Fruit fly (Drosophila melanogaster) whole organism, embryonic: ENCODE data around the gene CG13601.

Experiments
- Aef1 ChIP-seq: fragments of 200-800 bp; sonication (Bioruptor generic); IDR thresholded peaks from 3 replicates; pipeline ENCODE4 v1.3.6; 2022; ENCODE audit warnings: missing biosample characterization, missing genetic modification characterization
- Atf6 ChIP-seq: fragments of 200-800 bp; sonication (Bioruptor generic); IDR thresholded peaks from 2 replicates; pipeline ENCODE4 v1.3.6; 2022; ENCODE audit warnings: missing biosample characterization, missing genetic modification characterization
- CG10366 ChIP-seq: fragments of 200-800 bp; sonication (Bioruptor generic); IDR thresholded peaks from 2 replicates; pipeline ENCODE4 v1.3.6; 2022; ENCODE audit warnings: missing biosample characterization, missing genetic modification characterization
- CG11504 ChIP-seq: fragments of 200-800 bp; sonication (Bioruptor generic); optimal IDR thresholded peaks from 3 replicates; lab custom pipeline; 2019; ENCODE audit warnings: missing biosample characterization, mild to moderate bottlenecking, missing genetic modification characterization, moderate library complexity
- CG11723 ChIP-seq: fragments of 200-800 bp; sonication (Bioruptor generic); optimal IDR thresholded peaks from 2 replicates; lab custom pipeline; 2017; ENCODE audit warnings: missing biosample characterization, mild to moderate bottlenecking, missing genetic modification characterization
- CG12071 ChIP-seq: fragments of 200-800 bp; sonication (Bioruptor generic); optimal IDR thresholded peaks from 3 replicates; lab custom pipeline; 2018; ENCODE audit warnings: missing biosample characterization, mild to moderate bottlenecking, missing genetic modification characterization
- CG12659 ChIP-seq: fragments of 200-800 bp; sonication (Bioruptor generic); optimal IDR thresholded peaks from 3 replicates; lab custom pipeline; 2017; ENCODE audit warnings: mild to moderate bottlenecking, missing biosample characterization, missing genetic modification reagents, missing genetic modification characterization
- CG15269 ChIP-seq: fragments of 200-800 bp; sonication (Bioruptor generic); optimal IDR thresholded peaks from 2 replicates; lab custom pipeline; 2018; ENCODE audit warnings: missing biosample characterization, mild to moderate bottlenecking, missing genetic modification characterization, moderate library complexity
- CG1529 ChIP-seq: fragments of 200-800 bp; sonication (Bioruptor generic); optimal IDR thresholded peaks from 3 replicates; lab custom pipeline; 2018; ENCODE audit warnings: missing biosample characterization, missing genetic modification characterization
- CG16779 ChIP-seq: fragments of 200-800 bp; sonication (Bioruptor generic); IDR thresholded peaks from 2 replicates; pipeline ENCODE4 v1.3.6; 2022; ENCODE audit warnings: missing biosample characterization, missing genetic modification characterization
- CG1832 ChIP-seq: fragments of 200-800 bp; sonication (Bioruptor generic); optimal IDR thresholded peaks from 2 replicates; lab custom pipeline; 2017; ENCODE audit warnings: missing biosample characterization, mild to moderate bottlenecking, missing genetic modification characterization, inconsistent platforms
- CG33213 ChIP-seq: fragments of 200-800 bp; sonication (Bioruptor generic); optimal IDR thresholded peaks from 3 replicates; lab custom pipeline; 2016; ENCODE audit warnings: missing biosample characterization, missing genetic modification characterization
- CG3407 ChIP-seq: fragments of 200-800 bp; sonication (Bioruptor generic); optimal IDR thresholded peaks from 2 replicates; lab custom pipeline; 2018; ENCODE audit warnings: missing biosample characterization, mild to moderate bottlenecking, missing genetic modification characterization
- CG34422 ChIP-seq: fragments of 200-800 bp; sonication (Bioruptor generic); IDR thresholded peaks from 3 replicates; pipeline ENCODE4 v1.3.6; 2022; ENCODE audit warnings: missing biosample characterization, missing genetic modification characterization
- CG4820 ChIP-seq: fragments of 200-800 bp; sonication (Bioruptor generic); optimal IDR thresholded peaks from 3 replicates; lab custom pipeline; 2016; ENCODE audit warnings: missing biosample characterization, missing genetic modification characterization
- CG6654 ChIP-seq: fragments of 200-800 bp; sonication (Bioruptor generic); optimal IDR thresholded peaks from 2 replicates; lab custom pipeline; 2017; ENCODE audit warnings: missing biosample characterization, mild to moderate bottlenecking, missing genetic modification characterization
- CG9932 ChIP-seq: fragments of 200-800 bp; sonication (Bioruptor generic); IDR thresholded peaks from 2 replicates; pipeline ENCODE4 v1.3.6; 2022; ENCODE audit warnings: missing biosample characterization, missing genetic modification characterization
- CoRest ChIP-seq: fragments of 200-800 bp; sonication (Bioruptor generic); optimal IDR thresholded peaks from 3 replicates; lab custom pipeline; 2018; ENCODE audit warnings: missing biosample characterization, mild to moderate bottlenecking, missing genetic modification characterization, moderate library complexity
- E2f1 ChIP-seq: fragments of 200-800 bp; sonication (Bioruptor generic); IDR thresholded peaks from 2 replicates; pipeline ENCODE4 v1.3.6; 2022; ENCODE audit warnings: missing biosample characterization, missing genetic modification characterization
- HLHmδ ChIP-seq: fragments of 200-800 bp; sonication (Bioruptor generic); optimal IDR thresholded peaks from 2 replicates; lab custom pipeline; 2018; ENCODE audit warnings: missing biosample characterization, mild to moderate bottlenecking, missing genetic modification characterization, moderate library complexity
- Hand ChIP-seq: fragments of 200-800 bp; sonication (Bioruptor generic); optimal IDR thresholded peaks from 2 replicates; lab custom pipeline; 2017; ENCODE audit warnings: mild to moderate bottlenecking, missing biosample characterization, missing genetic modification reagents, missing genetic modification characterization
- Hmr ChIP-seq: fragments of 200-800 bp; sonication (Bioruptor generic); optimal IDR thresholded peaks from 3 replicates; lab custom pipeline; 2017; ENCODE audit warnings: mild to moderate bottlenecking, missing biosample characterization, missing genetic modification reagents, missing genetic modification characterization
- MBD-R2 ChIP-seq: fragments of 200-800 bp; sonication (Bioruptor generic); IDR thresholded peaks from 2 replicates; pipeline ENCODE4 v1.3.6; 2022; ENCODE audit warnings: missing biosample characterization, missing genetic modification characterization
- MESR4 ChIP-seq: fragments of 200-800 bp; sonication (Bioruptor generic); optimal IDR thresholded peaks from 2 replicates; lab custom pipeline; 2018; ENCODE audit warnings: missing biosample characterization, mild to moderate bottlenecking, missing genetic modification characterization, moderate library complexity
- Mad ChIP-seq: fragments of 200-800 bp; sonication (Bioruptor generic); optimal IDR thresholded peaks from 2 replicates; lab custom pipeline; 2016; ENCODE audit warnings: missing biosample characterization, missing genetic modification characterization
- Meics ChIP-seq: fragments of 200-800 bp; sonication (Bioruptor generic); optimal IDR thresholded peaks from 2 replicates; lab custom pipeline; 2017; ENCODE audit warnings: missing biosample characterization, mild to moderate bottlenecking, missing genetic modification characterization
- Spps ChIP-seq: fragments of 200-800 bp; sonication (Bioruptor generic); optimal IDR thresholded peaks from 2 replicates; lab custom pipeline; 2018; ENCODE audit warnings: missing biosample characterization, mild to moderate bottlenecking, missing genetic modification characterization
- Sry-β ChIP-seq: fragments of 200-800 bp; sonication (Bioruptor generic); optimal IDR thresholded peaks from 2 replicates; lab custom pipeline; 2018; ENCODE audit warnings: missing biosample characterization, mild to moderate bottlenecking, missing genetic modification characterization, moderate library complexity
- abd-A ChIP-seq: fragments of 200-800 bp; sonication (Bioruptor generic); optimal IDR thresholded peaks from 3 replicates; lab custom pipeline; 2019; ENCODE audit warnings: missing biosample characterization, mild to moderate bottlenecking, missing genetic modification characterization, moderate library complexity
- ara ChIP-seq: fragments of 200-800 bp; sonication (Bioruptor generic); IDR thresholded peaks from 2 replicates; pipeline ENCODE4 v1.3.6; 2022; ENCODE audit warnings: missing biosample characterization, missing genetic modification characterization
- bcd ChIP-seq: fragments of 200-800 bp; sonication (Bioruptor generic); optimal IDR thresholded peaks from 2 replicates; lab custom pipeline; 2017; ENCODE audit warnings: missing biosample characterization, mild to moderate bottlenecking, missing genetic modification characterization
- cad ChIP-seq: fragments of >200 bp; optimal IDR thresholded peaks from 2 replicates; lab custom pipeline; 2017; ENCODE audit warnings: missing biosample characterization, missing genetic modification characterization
- cg ChIP-seq: fragments of 200-800 bp; sonication (Bioruptor generic); optimal IDR thresholded peaks from 3 replicates; lab custom pipeline; 2019; ENCODE audit warnings: missing biosample characterization, mild to moderate bottlenecking, missing genetic modification characterization, moderate library complexity
- corto ChIP-seq: fragments of 200-800 bp; sonication (Bioruptor generic); optimal IDR thresholded peaks from 2 replicates; lab custom pipeline; 2016; ENCODE audit warnings: missing biosample characterization, mild to moderate bottlenecking, missing genetic modification characterization, moderate library complexity
- dimm ChIP-seq: fragments of 200-800 bp; sonication (Bioruptor generic); IDR thresholded peaks from 2 replicates; pipeline ENCODE4 v1.3.6; 2022; ENCODE audit warnings: missing biosample characterization, missing genetic modification characterization
- dmrt99B ChIP-seq: fragments of 200-800 bp; sonication (Bioruptor generic); optimal IDR thresholded peaks from 2 replicates; lab custom pipeline; 2018; ENCODE audit warnings: missing biosample characterization, mild to moderate bottlenecking, missing genetic modification characterization, moderate library complexity
- dysf ChIP-seq: fragments of 200-800 bp; sonication (Bioruptor generic); IDR thresholded peaks from 3 replicates; pipeline ENCODE4 v1.3.6; 2022; ENCODE audit warnings: missing biosample characterization, missing genetic modification characterization
- en ChIP-seq: fragments of 200-800 bp; sonication (Bioruptor generic); optimal IDR thresholded peaks from 2 replicates; lab custom pipeline; 2016; ENCODE audit warnings: missing biosample characterization, missing genetic modification characterization
- inv ChIP-seq: fragments of 200-800 bp; sonication (Bioruptor generic); IDR thresholded peaks from 2 replicates; pipeline ENCODE4 v1.3.6; 2022; ENCODE audit warnings: missing biosample characterization, missing genetic modification characterization; ENCODE audit not compliant: partially characterized antibody
- kah ChIP-seq: fragments of 200-800 bp; sonication (Bioruptor generic); optimal IDR thresholded peaks from 2 replicates; lab custom pipeline; 2018; ENCODE audit warnings: missing biosample characterization, mild to moderate bottlenecking, missing genetic modification characterization
- kni ChIP-seq: fragments of 200-800 bp; sonication (Bioruptor generic); optimal IDR thresholded peaks from 3 replicates; lab custom pipeline; 2017; ENCODE audit warnings: mild to moderate bottlenecking, missing biosample characterization, missing genetic modification reagents, missing genetic modification characterization
- otp ChIP-seq: fragments of 200-800 bp; sonication (Bioruptor generic); IDR thresholded peaks from 3 replicates; pipeline ENCODE4, ENCODE4 v1.3.6; 2022; ENCODE audit warnings: missing biosample characterization, missing genetic modification characterization
- pum ChIP-seq: fragments of 200-800 bp; sonication (Bioruptor generic); optimal IDR thresholded peaks from 2 replicates; lab custom pipeline; 2016; ENCODE audit warnings: missing biosample characterization, missing genetic modification characterization
- seq ChIP-seq: fragments of 200-800 bp; sonication (Bioruptor generic); IDR thresholded peaks from 2 replicates; pipeline ENCODE4 v1.3.6; 2022; ENCODE audit warnings: missing biosample characterization, missing genetic modification characterization
- sna ChIP-seq: fragments of 200-800 bp; sonication (Bioruptor generic); IDR thresholded peaks from 2 replicates; pipeline ENCODE4 v1.3.6; 2022; ENCODE audit warnings: missing biosample characterization, missing genetic modification characterization; ENCODE audit not compliant: partially characterized antibody
- sr ChIP-seq: fragments of 200-800 bp; sonication (Bioruptor generic); IDR thresholded peaks from 3 replicates; pipeline ENCODE4 v1.3.6; 2022; ENCODE audit warnings: missing biosample characterization, missing genetic modification characterization
- tna ChIP-seq: fragments of 200-800 bp; sonication (Bioruptor generic); IDR thresholded peaks from 2 replicates; pipeline ENCODE4 v1.3.6; 2022; ENCODE audit warnings: missing biosample characterization, missing genetic modification characterization; ENCODE audit not compliant: partially characterized antibody
- zfh2 ChIP-seq: fragments of 200-800 bp; sonication (Bioruptor generic); optimal IDR thresholded peaks from 2 replicates; lab custom pipeline; 2016; ENCODE audit warnings: missing biosample characterization, missing genetic modification characterization

CG13601 gene

DNA sequence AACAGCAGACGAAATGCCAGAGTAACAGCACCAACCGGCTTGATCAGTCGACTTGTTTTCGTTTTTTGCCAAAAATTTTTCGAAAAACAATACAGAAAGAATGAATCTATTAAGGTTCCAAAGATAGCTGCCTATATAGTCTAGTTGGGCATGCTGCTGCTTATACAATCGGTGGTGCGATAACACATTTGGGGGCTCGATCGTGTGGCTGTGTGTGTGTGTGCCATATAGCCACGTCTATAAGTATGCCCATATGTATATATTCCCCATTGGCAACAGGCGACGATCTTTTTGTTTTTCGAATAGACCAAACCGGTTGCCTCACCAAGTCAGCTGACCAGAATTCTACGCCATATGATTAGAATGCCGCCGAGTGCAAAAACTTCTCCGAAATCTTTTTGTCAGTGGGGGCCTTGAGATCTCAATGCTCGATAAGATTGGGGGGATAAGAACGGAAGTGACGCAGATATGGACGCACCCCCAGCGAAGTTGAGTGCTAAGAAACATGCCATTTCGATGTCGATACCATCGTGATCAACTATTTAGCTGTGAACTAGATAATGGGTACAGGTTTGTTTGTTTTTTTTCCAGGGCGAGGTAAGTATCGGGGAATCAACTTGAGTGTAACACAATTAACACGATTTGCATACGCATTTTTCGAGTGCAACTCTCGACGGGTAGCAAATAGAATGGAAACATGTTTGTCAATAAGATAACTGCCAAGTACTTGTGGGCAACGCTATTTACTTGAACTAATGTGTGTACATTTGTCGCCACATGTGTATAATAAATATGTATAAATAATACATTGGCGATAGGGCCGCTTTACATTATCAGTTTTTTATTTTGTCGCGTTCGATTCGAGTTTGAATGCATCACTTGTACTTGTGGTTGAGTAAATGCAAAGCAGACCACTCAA is 12.7 kb upstream of the CG13601 start (continued):
- peak; percentile 98 for TF ChIP-seq kni (GFP tag; lab: Kevin White, UChicago)
- peak; percentile 84 for TF ChIP-seq CG11723 (GFP tag; lab: Kevin White, UChicago)
- TF ChIP-seq en (GFP tag; lab: Kevin White, UChicago): peak; percentile 42
- TF ChIP-seq E2f1 (GFP tag; lab: Robert Waterston, UW): peak; percentile 76; the same call in 1 of the 2 replicates
- no peak for TF ChIP-seq dimm
- TF ChIP-seq CoRest: peak; percentile 74
- peak; percentile 82 for TF ChIP-seq CG12659 (GFP tag; lab: Kevin White, UChicago)
- TF ChIP-seq sr (GFP tag; lab: Robert Waterston, UW): peak; percentile 87
- no peak for TF ChIP-seq inv (GFP tag; lab: Robert Waterston, UW)
- peak; percentile 89 for TF ChIP-seq HLHmδ
- peak; percentile 62 for TF ChIP-seq CG10366 (GFP tag; lab: Robert Waterston, UW)
- peak; percentile 87 for TF ChIP-seq seq (GFP tag; lab: Robert Waterston, UW)
- TF ChIP-seq CG15269: peak; percentile 64
- peak; percentile 92 for TF ChIP-seq otp (GFP tag; lab: Robert Waterston, UW)
- peak; percentile 76 for TF ChIP-seq bcd
- 0 out of 2 replicates have a peak, but pooled peaks have one; percentile 18 for TF ChIP-seq CG16779 (GFP tag; lab: Robert Waterston, UW)
- peak; percentile 59 for TF ChIP-seq Mad
- peak; percentile 89 for TF ChIP-seq ara
- peak; percentile 95 for TF ChIP-seq CG3407 (GFP tag; lab: Kevin White, UChicago)
- no peak for TF ChIP-seq zfh2 (GFP tag; lab: Kevin White, UChicago)
- no peak for TF ChIP-seq tna (GFP tag; lab: Robert Waterston, UW)
- peak; percentile 90 for TF ChIP-seq CG12071 (GFP tag; lab: Kevin White, UChicago)
- TF ChIP-seq MESR4 (GFP tag; lab: Kevin White, UChicago): peak; percentile 38
- peak; percentile 7 for TF ChIP-seq Hand (GFP tag; lab: Kevin White, UChicago)
- no peak for TF ChIP-seq corto (GFP tag; lab: Kevin White, UChicago)
- TF ChIP-seq MBD-R2: peak; percentile 40; the same call in 1 of the 2 replicates
- peak; percentile 77 for TF ChIP-seq CG11504
- TF ChIP-seq Hmr (GFP tag; lab: Kevin White, UChicago): peak; percentile 89
- TF ChIP-seq cad (GFP tag; lab: Kevin White, UChicago): no peak
- TF ChIP-seq Spps (tag; lab: Kevin White, UChicago): peak; percentile 75
- peak; percentile 60 for TF ChIP-seq CG4820 (GFP tag; lab: Kevin White, UChicago)
- TF ChIP-seq Atf6 (GFP tag; lab: Robert Waterston, UW): peak; percentile 78
- peak; percentile 64 for TF ChIP-seq Sry-β (GFP tag; lab: Kevin White, UChicago)
- peak; percentile 66 for TF ChIP-seq CG33213 (GFP tag; lab: Kevin White, UChicago)
- TF ChIP-seq CG6654 (GFP tag; lab: Kevin White, UChicago): peak; percentile 25
- TF ChIP-seq sna (GFP tag; lab: Robert Waterston, UW): no peak
- peak; percentile 78 for TF ChIP-seq Meics (GFP tag; lab: Kevin White, UChicago)
- no peak for TF ChIP-seq abd-A (tag; lab: Kevin White, UChicago)
- peak; percentile 91 for TF ChIP-seq CG1529 (GFP tag; lab: Kevin White, UChicago)
- peak; percentile 28; the same call in 1 of the 2 replicates for TF ChIP-seq CG9932 (GFP tag; lab: Robert Waterston, UW)
- TF ChIP-seq cg (GFP tag; lab: Kevin White, UChicago): peak; percentile 36
- no peak for TF ChIP-seq Aef1 (GFP tag; lab: Robert Waterston, UW)
- no peak for TF ChIP-seq CG34422
- TF ChIP-seq kah (GFP tag; lab: Kevin White, UChicago): peak; percentile 57
- TF ChIP-seq dysf (GFP tag; lab: Robert Waterston, UW): peak; percentile 41; the same call in 1 of the 3 replicates
- peak; percentile 78 for TF ChIP-seq dmrt99B
- peak; percentile 47 for TF ChIP-seq pum (GFP tag; lab: Kevin White, UChicago)
- no peak for TF ChIP-seq CG1832 (GFP tag; lab: Kevin White, UChicago)
